Worm (Caenorhabditis elegans) whole organism, L4 larva: ENCODE data around the gene fbxb-75.
A peak's percentile ranks its signal among the peaks of the same experiment; 100 is the strongest.

Source experiments
- D1046.2 ChIP-seq: fragments of 200-800 bp; sonication (Bioruptor generic); IDR thresholded peaks from 2 replicates; pipeline ENCODE4 v1.3.6; 2022; ENCODE audit warnings: missing genetic modification characterization, missing compliant biosample characterization
- F49E8.2 ChIP-seq: sonication (generic microtip); optimal IDR thresholded peaks from 2 replicates; lab custom pipeline; 2016; ENCODE audit warnings: missing compliant biosample characterization, mild to moderate bottlenecking, missing genetic modification characterization, borderline replicate concordance
- R02D3.7 ChIP-seq: fragments of 150-350 bp; sonication (generic microtip); optimal IDR thresholded peaks from 3 replicates; lab custom pipeline; 2014; ENCODE audit warnings: missing biosample characterization, missing genetic modification characterization
- T26A8.4 ChIP-seq: fragments of 200-800 bp; sonication (Bioruptor generic); IDR thresholded peaks from 2 replicates; pipeline ENCODE4 v1.3.6; 2022; ENCODE audit warnings: missing genetic modification characterization, missing compliant biosample characterization
- Y105C5A.15 ChIP-seq: fragments of 200-800 bp; sonication (Bioruptor generic); IDR thresholded peaks from 2 replicates; pipeline ENCODE4 v1.3.6; 2022; ENCODE audit warnings: missing genetic modification characterization, missing compliant biosample characterization
- Y48G9A.11 ChIP-seq: fragments of 200-800 bp; sonication (Bioruptor generic); IDR thresholded peaks from 2 replicates; pipeline ENCODE4 v1.3.6; 2022; ENCODE audit warnings: missing genetic modification reagents, missing genetic modification characterization, missing compliant biosample characterization
- Y5F2A.4 ChIP-seq: fragments of 200-800 bp; sonication (Bioruptor generic); optimal IDR thresholded peaks from 2 replicates; lab custom pipeline; 2018; ENCODE audit warnings: mild to moderate bottlenecking, missing genetic modification characterization, missing compliant biosample characterization
- ZK546.5 ChIP-seq, 2 experiments: sonication (generic microtip); optimal IDR thresholded peaks; 2 replicates each; lab custom pipeline; 2017; ENCODE audit warnings: missing biosample characterization in 2 of 2, missing genetic modification characterization in 2 of 2
- aha-1 ChIP-seq: fragments of 150-350 bp; peaks from one replicate; lab custom pipeline; 2014; ENCODE audit warnings: missing biosample characterization, missing genetic modification characterization
- ama-1 ChIP-seq: fragments of 150-350 bp; optimal IDR thresholded peaks from 2 replicates; lab custom pipeline; 2014; ENCODE audit warnings: inconsistent platforms, mixed read lengths
- arid-1 ChIP-seq: fragments of 200-800 bp; sonication (Bioruptor generic); conservative IDR thresholded peaks from 2 replicates; pipeline ENCODE4 v1.3.6; 2022; ENCODE audit warnings: missing genetic modification reagents, missing genetic modification characterization, missing compliant biosample characterization
- attf-4 ChIP-seq: sonication (generic microtip); optimal IDR thresholded peaks from 3 replicates; lab custom pipeline; 2017; ENCODE audit warnings: missing biosample characterization, missing genetic modification characterization
- ceh-32 ChIP-seq: sonication (generic microtip); optimal IDR thresholded peaks from 2 replicates; lab custom pipeline; 2016; ENCODE audit warnings: mild to moderate bottlenecking, missing genetic modification characterization, missing compliant biosample characterization; ENCODE audit not compliant: poor library complexity
- daf-12 ChIP-seq: fragments of 150-350 bp; optimal IDR thresholded peaks from 2 replicates; lab custom pipeline; 2014; ENCODE audit warnings: missing biosample characterization, missing genetic modification reagents, missing genetic modification characterization
- dmd-6 ChIP-seq: fragments of 200-800 bp; sonication (Bioruptor generic); IDR thresholded peaks from 2 replicates; pipeline ENCODE4 v1.3.6; 2022; ENCODE audit warnings: missing genetic modification reagents, missing genetic modification characterization, missing compliant biosample characterization
- dmd-9 ChIP-seq: fragments of 200-800 bp; sonication (Bioruptor generic); IDR thresholded peaks from 2 replicates; pipeline ENCODE4 v1.3.6; 2022; ENCODE audit warnings: missing genetic modification reagents, missing genetic modification characterization, missing compliant biosample characterization
- dpl-1 ChIP-seq: fragments of 150-350 bp; optimal IDR thresholded peaks from 2 replicates; lab custom pipeline; 2014; ENCODE audit warnings: missing biosample characterization, missing genetic modification reagents, missing genetic modification characterization
- egl-27 ChIP-seq: sonication (generic microtip); optimal IDR thresholded peaks from 3 replicates; lab custom pipeline; 2017; ENCODE audit warnings: missing biosample characterization, missing genetic modification reagents, missing genetic modification characterization
- fos-1 ChIP-seq: fragments of 150-350 bp; optimal IDR thresholded peaks from 2 replicates; lab custom pipeline; 2014; ENCODE audit warnings: missing biosample characterization, missing genetic modification characterization
- gei-8 ChIP-seq: fragments of 200-800 bp; sonication (Bioruptor generic); optimal IDR thresholded peaks from 2 replicates; lab custom pipeline; 2018; ENCODE audit warnings: mild to moderate bottlenecking, missing genetic modification characterization, missing compliant biosample characterization
- hif-1 ChIP-seq, 2 experiments: sonication (generic microtip); optimal IDR thresholded peaks; 2 replicates each; lab custom pipeline; 2016 to 2017; ENCODE audit warnings: missing compliant biosample characterization in 2 of 2, missing genetic modification characterization in 2 of 2, missing genetic modification reagents in 2 of 2, missing genotype in 2 of 2, mild to moderate bottlenecking in 1 of 2
- lim-7 ChIP-seq: fragments of 200-800 bp; sonication (Bioruptor generic); IDR thresholded peaks from 2 replicates; pipeline ENCODE4 v1.3.6; 2022; ENCODE audit warnings: missing genetic modification characterization, missing compliant biosample characterization
- lin-1 ChIP-seq: fragments of 200-800 bp; sonication (Bioruptor generic); IDR thresholded peaks from 2 replicates; pipeline ENCODE4 v1.3.6; 2022; ENCODE audit warnings: missing genetic modification reagents, missing genetic modification characterization, missing compliant biosample characterization
- lin-29 ChIP-seq: fragments of 200-800 bp; sonication (Bioruptor generic); IDR thresholded peaks from 2 replicates; pipeline ENCODE4 v1.3.6; 2022; ENCODE audit warnings: missing genetic modification reagents, missing genetic modification characterization, missing compliant biosample characterization
- lin-38 ChIP-seq: fragments of 200-800 bp; sonication (Bioruptor generic); IDR thresholded peaks from 2 replicates; pipeline ENCODE4 v1.3.6; 2022; ENCODE audit warnings: missing genetic modification reagents, missing genetic modification characterization, missing compliant biosample characterization
- lsy-2 ChIP-seq, 2 experiments: fragments of 150-350 bp in 1 of 2; sonication (generic microtip) in 1 of 2; optimal IDR thresholded peaks; 2 replicates each; lab custom pipeline; 2014 to 2017; ENCODE audit warnings: missing biosample characterization in 2 of 2, missing genetic modification characterization in 2 of 2
- madf-5 ChIP-seq, 2 experiments: fragments of 200-800 bp; sonication (Bioruptor generic); IDR thresholded peaks; 2 replicates each; pipeline ENCODE4 v1.3.6; 2022; ENCODE audit warnings: missing compliant biosample characterization in 2 of 2, missing genetic modification characterization in 2 of 2
- mdl-1 ChIP-seq, 2 experiments: fragments of 150-350 bp in 1 of 2; sonication (generic microtip) in 1 of 2; optimal IDR thresholded peaks; 2 replicates each; lab custom pipeline; 2014 to 2017; ENCODE audit warnings: missing biosample characterization in 2 of 2, missing genetic modification characterization in 2 of 2
- mes-2 ChIP-seq: sonication (generic microtip); optimal IDR thresholded peaks from 2 replicates; lab custom pipeline; 2016; ENCODE audit warnings: missing genotype, mild to moderate bottlenecking, missing genetic modification characterization, missing compliant biosample characterization; ENCODE audit not compliant: poor library complexity, severe bottlenecking
- mxl-2 ChIP-seq: fragments of 200-800 bp; sonication (Bioruptor generic); conservative IDR thresholded peaks from 2 replicates; pipeline ENCODE4 v1.3.6; 2022; ENCODE audit warnings: missing genetic modification reagents, missing genetic modification characterization, missing compliant biosample characterization
- nhr-41 ChIP-seq: fragments of 200-800 bp; sonication (Bioruptor generic); IDR thresholded peaks from 2 replicates; pipeline ENCODE4 v1.3.6; 2022; ENCODE audit warnings: missing genetic modification reagents, missing genetic modification characterization, missing compliant biosample characterization
- nhr-6 ChIP-seq: fragments of 150-350 bp; optimal IDR thresholded peaks from 2 replicates; lab custom pipeline; 2014; ENCODE audit warnings: missing biosample characterization, missing genetic modification characterization
- nhr-77 ChIP-seq: fragments of 150-350 bp; optimal IDR thresholded peaks from 2 replicates; lab custom pipeline; 2014; ENCODE audit warnings: missing biosample characterization, missing genetic modification characterization
- pha-4 ChIP-seq, 2 experiments: fragments of 150-350 bp in 1 of 2; fragments of 200-800 bp in 1 of 2; sonication (Bioruptor generic) in 1 of 2; IDR thresholded peaks in 1 of 2; optimal IDR thresholded peaks in 1 of 2; 2 replicates each; pipeline versions ENCODE4 v1.3.6 to Lab custom; 2014 to 2022; ENCODE audit warnings: missing genetic modification characterization in 2 of 2, missing genetic modification reagents in 2 of 2, missing biosample characterization in 1 of 2, missing compliant biosample characterization in 1 of 2
- pqm-1 ChIP-seq: sonication (generic microtip); optimal IDR thresholded peaks from 2 replicates; lab custom pipeline; 2017; ENCODE audit warnings: missing biosample characterization, missing genetic modification characterization
- saeg-2 ChIP-seq: fragments of 200-800 bp; sonication (Bioruptor generic); IDR thresholded peaks from 2 replicates; pipeline ENCODE4 v1.3.6; 2022; ENCODE audit warnings: missing genetic modification reagents, missing genetic modification characterization, missing compliant biosample characterization
- snpc-1.2 ChIP-seq: fragments of 200-800 bp; sonication (Bioruptor generic); IDR thresholded peaks from 2 replicates; pipeline ENCODE4 v1.3.6; 2022; ENCODE audit warnings: missing genetic modification reagents, missing genetic modification characterization, missing compliant biosample characterization
- spr-1 ChIP-seq: sonication (generic microtip); optimal IDR thresholded peaks from 2 replicates; lab custom pipeline; 2016; ENCODE audit warnings: mild to moderate bottlenecking, missing genetic modification characterization, missing compliant biosample characterization
- tra-1 ChIP-seq: fragments of 200-800 bp; sonication (Bioruptor generic); IDR thresholded peaks from 2 replicates; pipeline ENCODE4 v1.3.6; 2022; ENCODE audit warnings: missing genetic modification reagents, missing genetic modification characterization, missing compliant biosample characterization
- unc-130 ChIP-seq: sonication (generic microtip); optimal IDR thresholded peaks from 2 replicates; lab custom pipeline; 2016; ENCODE audit warnings: missing genetic modification reagents, missing genetic modification characterization, missing compliant biosample characterization
- unc-39 ChIP-seq: sonication (generic microtip); optimal IDR thresholded peaks from 2 replicates; lab custom pipeline; 2017; ENCODE audit warnings: missing biosample characterization, missing genetic modification characterization
- zag-1 ChIP-seq: fragments of 150-350 bp; optimal IDR thresholded peaks from 2 replicates; lab custom pipeline; 2014; ENCODE audit warnings: missing biosample characterization, missing genetic modification characterization
- zfp-2 ChIP-seq: sonication (generic microtip); optimal IDR thresholded peaks from 2 replicates; lab custom pipeline; 2016; ENCODE audit warnings: mild to moderate bottlenecking, missing genetic modification characterization, missing compliant biosample characterization
- zip-2 ChIP-seq: fragments of 150-350 bp; optimal IDR thresholded peaks from 2 replicates; lab custom pipeline; 2014; ENCODE audit warnings: missing biosample characterization, missing genetic modification characterization
- ztf-7 ChIP-seq: fragments of 150-350 bp; optimal IDR thresholded peaks from 2 replicates; lab custom pipeline; 2014; ENCODE audit warnings: missing biosample characterization, missing genetic modification characterization

fbxb-75 gene

ce11 chrIV:4449843-4450242 lies 8.9 kb upstream of the fbxb-75 start (continued):
- TF ChIP-seq madf-5 (GFP tag; IDR thresholded peaks at IDR 0.05; lab: Robert Waterston, UW) (no peak), gei-8 (peak; percentile 30), attf-4 (tag; lab: Kevin White, UChicago) (no peak), unc-130 (GFP tag; lab: Kevin White, UChicago) (peak; percentile 23), mdl-1 (tag; optimal IDR thresholded peaks at IDR 0.05; lab: Kevin White, UChicago) (no peak), pqm-1 (tag; lab: Kevin White, UChicago) (peak; percentile 53), daf-12 (tag; lab: Kevin White, UChicago) (no peak), pha-4 (GFP tag; IDR thresholded peaks at IDR 0.05; lab: Robert Waterston, UW) (no peak; the same call in 1 of the 2 replicates), pha-4 (tag; optimal IDR thresholded peaks at IDR 0.05; lab: Kevin White, UChicago) (no peak), T26A8.4 (GFP tag; lab: Robert Waterston, UW) (peak; percentile 53), hif-1 (tag; optimal IDR thresholded peaks at IDR 0.05; lab: Kevin White, UChicago) (no peak), nhr-41 (GFP tag; lab: Robert Waterston, UW) (peak; percentile 75), tra-1 (GFP tag; lab: Robert Waterston, UW) (0 out of 2 replicates have a peak, but pooled peaks have one; percentile 22), nhr-77 (peak; percentile 77), F49E8.2 (tag; lab: Kevin White, UChicago) (peak; percentile 19), unc-39 (tag; lab: Kevin White, UChicago) (no peak), lin-38 (GFP tag; lab: Robert Waterston, UW) (peak; percentile 62), arid-1 (GFP tag; lab: Robert Waterston, UW) (no peak), ama-1 (lab: Kevin White, UChicago) (peak; percentile 87), lim-7 (0 out of 2 replicates have a peak, but pooled peaks have one; percentile 46), lsy-2 (tag; optimal IDR thresholded peaks at IDR 0.05; lab: Kevin White, UChicago) (peak in 1 of 2 experiments; percentile 17), nhr-6 (tag; lab: Kevin White, UChicago) (no peak), mxl-2 (no peak), zfp-2 (tag; lab: Kevin White, UChicago) (peak; percentile 22), Y48G9A.11 (GFP tag; lab: Robert Waterston, UW) (peak; percentile 44; the same call in 1 of the 2 replicates), ztf-7 (tag; lab: Kevin White, UChicago) (no peak), spr-1 (tag; lab: Kevin White, UChicago) (peak; percentile 31), zip-2 (tag; lab: Kevin White, UChicago) (no peak), D1046.2 (GFP tag; lab: Robert Waterston, UW) (0 out of 2 replicates have a peak, but pooled peaks have one; percentile 6), Y5F2A.4 (GFP tag; lab: Kevin White, UChicago) (no peak)

ce11 chrIV:4449439-4449838 lies 8.5 kb upstream of the fbxb-75 start, which contains the start of gene R08C7.12:
Gene R08C7.12, plus strand, starts transcription at chrIV:4449739.
- TF ChIP-seq dmd-6 (GFP tag; lab: Robert Waterston, UW) (no peak), Y48G9A.11 (GFP tag; lab: Robert Waterston, UW) (no peak), hif-1 (tag; optimal IDR thresholded peaks at IDR 0.05; lab: Kevin White, UChicago) (no peak), lin-29 (GFP tag; lab: Robert Waterston, UW) (no peak), aha-1 (tag; lab: Kevin White, UChicago) (peak; percentile 8), ama-1 (lab: Kevin White, UChicago) (no peak), lim-7 (no peak)
- TF ChIP-seq, all 104 proteins: peak for 1

- peak; percentile 15 for TF ChIP-seq mes-2 (tag; lab: Kevin White, UChicago)
- TF ChIP-seq aha-1 (tag; lab: Kevin White, UChicago) = no peak
Observed at ce11 chrIV:4448343-4448742, 7.4 kb upstream of the fbxb-75 start.

- TF ChIP-seq zag-1 (tag; lab: Kevin White, UChicago) (no peak), snpc-1.2 (GFP tag; lab: Robert Waterston, UW) (peak; percentile 63), ZK546.5 (tag; optimal IDR thresholded peaks at IDR 0.05; lab: Kevin White, UChicago) (no peak), lin-1 (GFP tag; lab: Robert Waterston, UW) (no peak), ceh-32 (tag; lab: Kevin White, UChicago) (no peak), lin-38 (GFP tag; lab: Robert Waterston, UW) (peak; percentile 41), dmd-9 (GFP tag; lab: Robert Waterston, UW) (no peak), R02D3.7 (tag; lab: Kevin White, UChicago) (no peak), egl-27 (tag; lab: Kevin White, UChicago) (no peak), zfp-2 (tag; lab: Kevin White, UChicago) (no peak), Y105C5A.15 (GFP tag; lab: Robert Waterston, UW) (no peak), saeg-2 (no peak), ama-1 (lab: Kevin White, UChicago) (no peak), madf-5 (GFP tag; IDR thresholded peaks at IDR 0.05; lab: Robert Waterston, UW) (no peak), mdl-1 (tag; optimal IDR thresholded peaks at IDR 0.05; lab: Kevin White, UChicago) (no peak), unc-130 (GFP tag; lab: Kevin White, UChicago) (peak; percentile 31), fos-1 (tag; lab: Kevin White, UChicago) (no peak), dpl-1 (GFP tag; lab: Kevin White, UChicago) (no peak)
Observed at ce11 chrIV:4447367-4447766, 6.4 kb upstream of the fbxb-75 start.
